Worm (Caenorhabditis elegans): ENCODE results near the gene dnj-19.

DNA sequence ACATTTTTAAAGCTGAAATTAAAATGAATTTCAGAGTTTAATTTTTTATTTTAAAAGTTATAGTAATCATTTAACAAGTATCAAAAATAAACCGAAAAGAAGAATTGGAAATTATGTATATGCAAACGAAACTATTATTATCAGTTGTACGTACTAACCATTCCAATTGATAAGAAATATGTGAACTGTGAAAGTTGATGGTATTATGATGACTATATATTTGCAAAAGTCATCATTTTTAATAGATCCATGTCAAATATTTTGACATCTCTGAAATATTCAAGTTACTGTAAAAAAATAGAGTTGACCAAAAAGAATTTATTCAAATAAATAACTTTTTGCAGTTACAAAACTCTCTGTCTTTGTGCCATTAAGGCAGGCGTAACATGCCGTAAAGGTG, 43.4 kb upstream of the dnj-19 start, which contains the start of gene ugt-48:
- TF ChIP-seq dao-5 (tag; optimal IDR thresholded peaks at IDR 0.05) = no peak
- TF ChIP-seq him-1 (tag; optimal IDR thresholded peaks at IDR 0.05) = no peak
- TF ChIP-seq W03F9.2 (tag; optimal IDR thresholded peaks at IDR 0.05) = no peak

Data from whole organism, L4/young adult.